Worm (Caenorhabditis elegans): ENCODE measurements around the gene Y110A2AL.7.

The Y110A2AL.7 gene

DNA sequence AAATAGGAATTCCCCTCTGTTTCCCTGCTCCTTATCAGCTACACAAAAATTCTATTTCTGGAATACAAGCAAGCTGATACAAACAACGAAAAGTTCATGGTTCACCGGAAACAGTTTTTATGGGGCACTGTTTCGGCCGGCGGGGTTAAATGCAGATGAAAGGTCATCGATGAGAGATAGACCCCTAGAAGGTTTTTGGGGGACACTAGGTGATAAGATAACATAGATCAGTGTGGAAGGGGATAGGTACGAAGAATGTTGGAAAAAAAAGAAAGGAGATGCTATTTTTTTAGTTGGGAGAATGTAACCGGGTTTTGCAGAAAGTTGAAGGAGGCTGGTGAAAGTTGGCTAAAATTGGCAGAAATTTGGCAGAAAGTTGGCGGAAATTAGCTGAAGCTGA, 37.4 kb downstream of the Y110A2AL.7 start:
- TF ChIP-seq W03F9.2 (tag; optimal IDR thresholded peaks at IDR 0.05) (no peak), dao-5 (tag; optimal IDR thresholded peaks at IDR 0.05) (no peak), him-1 (tag; optimal IDR thresholded peaks at IDR 0.05) (no peak)

DNA sequence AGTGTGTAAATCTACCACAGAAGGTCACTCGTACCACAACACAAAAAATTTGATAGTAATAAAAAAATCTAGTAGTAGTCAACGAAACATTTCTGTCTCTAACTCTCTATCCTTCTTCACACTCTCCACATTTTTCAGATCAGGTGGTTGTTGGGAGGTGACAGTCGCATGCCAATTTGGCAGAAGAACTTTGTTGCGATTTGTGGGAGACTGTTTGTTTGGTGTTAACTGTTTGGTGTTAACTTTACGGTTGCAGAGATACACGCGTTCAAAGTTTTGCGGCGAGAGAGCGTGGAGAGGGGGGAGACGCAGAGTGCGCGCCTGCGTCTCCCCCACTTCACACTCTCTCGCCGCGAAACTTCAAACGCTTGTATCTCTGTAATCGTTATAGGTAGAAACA, 38.0 kb downstream of the Y110A2AL.7 start:
- no peak for TF ChIP-seq him-1 (tag; optimal IDR thresholded peaks at IDR 0.05)
- no peak for TF ChIP-seq dao-5 (tag; optimal IDR thresholded peaks at IDR 0.05)
- no peak for TF ChIP-seq W03F9.2 (tag; optimal IDR thresholded peaks at IDR 0.05)

- TF ChIP-seq W03F9.2 (tag; optimal IDR thresholded peaks at IDR 0.05) (no peak), dao-5 (tag; optimal IDR thresholded peaks at IDR 0.05) (no peak)
These were observed 38.7 kb downstream of the Y110A2AL.7 start for ce11 chrII:2804245-2804644.

ce11 chrII:2802804-2803586, 40.0 kb downstream of the Y110A2AL.7 start:
- TF ChIP-seq him-1 (tag; optimal IDR thresholded peaks at IDR 0.05) (no peak), dao-5 (tag; optimal IDR thresholded peaks at IDR 0.05) (no peak), W03F9.2 (tag; optimal IDR thresholded peaks at IDR 0.05) (no peak)

DNA sequence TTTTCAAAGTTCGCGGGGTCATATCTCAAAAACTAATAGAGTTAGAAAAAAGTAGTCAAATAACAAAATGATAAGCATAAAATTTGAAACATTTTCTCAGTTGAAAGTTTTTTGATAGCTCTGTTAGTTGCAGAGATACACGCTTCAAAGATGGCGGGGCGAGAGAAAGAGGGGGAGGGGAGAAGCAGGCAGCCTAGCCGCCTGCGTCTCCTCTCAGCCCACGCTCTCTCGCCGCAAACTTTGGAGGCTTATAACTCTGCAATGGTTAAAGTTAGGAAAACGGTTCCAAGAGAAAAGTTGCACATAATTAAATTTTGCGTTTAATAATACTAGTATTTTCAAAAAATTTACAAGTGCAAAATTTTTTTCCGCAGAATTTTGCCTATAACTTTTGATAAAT, 41.2 kb downstream of the Y110A2AL.7 start:
- TF ChIP-seq dao-5 (tag; optimal IDR thresholded peaks at IDR 0.05): no peak
- no peak for TF ChIP-seq W03F9.2 (tag; optimal IDR thresholded peaks at IDR 0.05)
- no peak for TF ChIP-seq him-1 (tag; optimal IDR thresholded peaks at IDR 0.05)

DNA sequence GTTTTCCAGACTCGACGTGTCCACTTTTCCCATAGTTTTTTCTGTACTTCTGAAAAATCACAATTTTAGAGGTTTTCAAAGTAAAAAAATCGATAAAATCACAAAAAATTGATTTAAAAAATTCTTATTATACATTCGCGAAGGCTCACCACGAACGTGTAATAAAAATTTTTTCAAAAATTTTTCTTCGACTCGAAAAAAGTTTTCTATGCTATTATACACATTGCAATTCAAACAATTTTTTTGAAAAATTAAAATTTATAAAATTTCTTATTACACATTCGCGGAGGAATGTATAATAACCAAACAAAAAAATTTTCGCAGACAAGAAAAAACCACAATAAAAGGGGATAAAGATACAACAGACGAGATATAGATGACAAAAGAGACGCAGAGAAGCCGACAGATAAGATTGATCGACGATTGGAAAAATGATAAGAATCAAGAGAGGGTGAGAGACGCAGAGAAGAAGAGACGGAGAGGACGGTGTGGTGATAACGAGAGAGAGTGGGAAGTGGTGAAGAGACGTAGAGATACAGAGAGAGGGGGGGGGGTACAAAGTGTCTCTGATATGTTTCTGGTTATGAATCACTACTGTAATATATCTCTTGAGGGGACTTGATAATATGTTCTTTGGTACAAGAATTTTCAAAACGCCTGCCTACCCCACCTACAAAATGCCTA, 42.3 kb downstream of the Y110A2AL.7 start, which contains the start of gene nhr-119:
TSS of gene nhr-119 (minus strand) at position 51 of the 684 bp plus-strand sequence.
- TF ChIP-seq dao-5 (tag; optimal IDR thresholded peaks at IDR 0.05): no peak
- TF ChIP-seq him-1 (tag; optimal IDR thresholded peaks at IDR 0.05): no peak
- TF ChIP-seq W03F9.2 (tag; optimal IDR thresholded peaks at IDR 0.05): peak; percentile 38

DNA sequence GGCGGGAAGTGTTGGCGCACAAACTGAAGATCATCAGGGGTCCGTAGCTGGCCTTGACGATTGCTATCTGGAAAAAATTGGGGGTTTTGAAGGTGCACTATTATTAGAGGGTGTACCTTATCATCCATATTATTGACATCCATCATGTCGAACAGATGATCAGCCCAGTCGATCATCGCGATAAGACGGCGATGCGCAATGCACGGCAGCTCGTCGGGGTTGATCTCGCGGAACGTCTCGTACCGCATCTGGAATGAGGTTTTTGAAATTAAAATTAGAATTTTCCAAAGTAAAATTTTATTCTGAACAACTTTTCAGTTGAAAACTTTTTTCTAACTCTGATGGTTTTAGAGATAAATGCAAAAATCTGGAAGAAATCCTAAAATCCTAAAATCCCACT, 45.0 kb downstream of the Y110A2AL.7 start:
- TF ChIP-seq W03F9.2 (tag; optimal IDR thresholded peaks at IDR 0.05) (no peak), him-1 (tag; optimal IDR thresholded peaks at IDR 0.05) (no peak), dao-5 (tag; optimal IDR thresholded peaks at IDR 0.05) (no peak)

DNA sequence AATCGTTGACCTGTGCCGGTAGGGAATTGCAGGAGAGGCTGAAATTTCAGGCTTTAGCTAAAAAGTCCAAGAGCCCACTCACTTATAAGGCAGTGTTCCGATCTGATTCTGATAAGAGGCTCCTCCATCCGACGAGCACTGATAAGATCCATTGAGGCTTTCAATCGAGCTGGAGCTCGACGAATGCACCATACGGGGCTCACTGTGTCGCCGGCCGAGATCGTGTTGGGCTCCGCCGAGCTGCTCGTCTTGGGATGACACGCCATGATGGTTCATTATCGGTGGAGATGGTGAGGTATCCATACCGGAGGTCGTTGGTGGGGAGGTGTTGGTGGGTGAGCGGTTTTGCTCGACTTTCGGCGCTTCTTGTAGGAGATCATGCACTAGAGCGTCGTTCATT, 46.6 kb downstream of the Y110A2AL.7 start:
- TF ChIP-seq W03F9.2 (tag; optimal IDR thresholded peaks at IDR 0.05): no peak
- TF ChIP-seq dao-5 (tag; optimal IDR thresholded peaks at IDR 0.05): no peak
- no peak for TF ChIP-seq him-1 (tag; optimal IDR thresholded peaks at IDR 0.05)

DNA sequence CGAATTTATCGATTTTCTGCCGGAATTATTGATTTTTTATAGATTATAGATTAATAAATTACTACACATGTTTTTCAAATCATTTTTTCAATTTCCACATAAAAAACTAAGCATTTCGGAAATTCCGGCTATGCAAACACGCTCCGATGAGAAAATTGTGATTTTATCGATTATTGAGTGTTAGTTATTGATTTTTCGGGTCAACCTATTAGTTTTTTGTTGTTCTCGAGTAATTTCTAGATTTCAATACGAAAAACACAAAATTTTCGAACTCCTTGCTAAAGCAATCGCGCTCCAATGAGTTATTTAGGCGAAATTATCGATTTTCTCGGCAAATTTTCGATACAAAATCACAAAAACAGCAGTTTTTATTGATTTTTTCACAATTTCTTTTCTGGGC, 47.6 kb downstream of the Y110A2AL.7 start:
- TF ChIP-seq him-1 (tag; optimal IDR thresholded peaks at IDR 0.05): no peak
- TF ChIP-seq dao-5 (tag; optimal IDR thresholded peaks at IDR 0.05): no peak
- no peak for TF ChIP-seq W03F9.2 (tag; optimal IDR thresholded peaks at IDR 0.05)
